Worm (Caenorhabditis elegans) whole organism, early embryonic: ENCODE measurements around the gene col-114.

ENCODE experiments used
- B0310.2 ChIP-seq: sonication (generic microtip); optimal IDR thresholded peaks from 2 replicates; lab custom pipeline; 2016; ENCODE audit warnings: mild to moderate bottlenecking, missing genetic modification characterization, missing compliant biosample characterization
- F13C5.2 ChIP-seq: sonication (generic microtip); optimal IDR thresholded peaks from 2 replicates; lab custom pipeline; 2017; ENCODE audit warnings: mild to moderate bottlenecking, missing genetic modification characterization, inconsistent platforms, missing compliant biosample characterization
- aly-1 ChIP-seq: sonication (generic microtip); optimal IDR thresholded peaks from 2 replicates; lab custom pipeline; 2016; ENCODE audit warnings: missing genetic modification characterization, missing compliant biosample characterization
- ama-1 ChIP-seq: fragments of 150-350 bp; optimal IDR thresholded peaks from 2 replicates; lab custom pipeline; 2014
- ceh-13 ChIP-seq: fragments of 200-800 bp; sonication (Bioruptor generic); optimal IDR thresholded peaks from 2 replicates; lab custom pipeline; 2018; ENCODE audit warnings: mild to moderate bottlenecking, missing genetic modification characterization, missing compliant biosample characterization
- ceh-36 ChIP-seq: sonication (generic microtip); optimal IDR thresholded peaks from 2 replicates; lab custom pipeline; 2016; ENCODE audit warnings: missing genetic modification characterization, inconsistent platforms, missing compliant biosample characterization
- ets-7 ChIP-seq: sonication (generic microtip); optimal IDR thresholded peaks from 2 replicates; lab custom pipeline; 2016; ENCODE audit warnings: missing genotype, missing genetic modification characterization, missing compliant biosample characterization
- flt-1 ChIP-seq: fragments of 200-800 bp; sonication (Bioruptor generic); IDR thresholded peaks from 2 replicates; pipeline ENCODE4 v1.3.6; 2022; ENCODE audit warnings: missing genetic modification characterization, missing compliant biosample characterization
- hmbx-1 ChIP-seq: sonication (generic microtip); optimal IDR thresholded peaks from 2 replicates; lab custom pipeline; 2016; ENCODE audit warnings: mild to moderate bottlenecking, missing genetic modification characterization, missing compliant biosample characterization
- hmg-4 ChIP-seq: fragments of 200-800 bp; sonication (Bioruptor generic); optimal IDR thresholded peaks from 2 replicates; lab custom pipeline; 2018; ENCODE audit warnings: mild to moderate bottlenecking, missing genetic modification characterization, missing compliant biosample characterization
- hnd-1 ChIP-seq: sonication (generic microtip); optimal IDR thresholded peaks from 2 replicates; lab custom pipeline; 2016; ENCODE audit warnings: missing genetic modification characterization, missing compliant biosample characterization
- pes-1 ChIP-seq: fragments of 200-800 bp; sonication (Bioruptor generic); IDR thresholded peaks from 2 replicates; pipeline ENCODE4 v1.3.6; 2022; ENCODE audit warnings: missing genetic modification reagents, missing genetic modification characterization, missing compliant biosample characterization
- scrt-1 ChIP-seq: fragments of 200-800 bp; sonication (Bioruptor generic); IDR thresholded peaks from 2 replicates; pipeline ENCODE4 v1.3.6; 2022; ENCODE audit warnings: missing genetic modification characterization, missing compliant biosample characterization
- sea-1 ChIP-seq: fragments of 200-800 bp; sonication (Bioruptor generic); conservative IDR thresholded peaks from 2 replicates; pipeline ENCODE4 v1.3.6; 2022; ENCODE audit warnings: missing genetic modification characterization, missing compliant biosample characterization
- tbx-11 ChIP-seq: fragments of 200-800 bp; sonication (Bioruptor generic); IDR thresholded peaks from 2 replicates; pipeline ENCODE4 v1.3.6; 2022; ENCODE audit warnings: missing genetic modification characterization, missing compliant biosample characterization
- tbx-37 ChIP-seq: fragments of 200-800 bp; sonication (Bioruptor generic); conservative IDR thresholded peaks from 2 replicates; pipeline ENCODE4 v1.3.6; 2022; ENCODE audit warnings: missing genetic modification reagents, missing genetic modification characterization, missing compliant biosample characterization
- tra-4 ChIP-seq: sonication (generic microtip); optimal IDR thresholded peaks from 2 replicates; lab custom pipeline; 2017; ENCODE audit warnings: missing genetic modification characterization, missing compliant biosample characterization

The col-114 gene

ce11 chrIV:7236248-7236772 lies 10.1 kb downstream of the col-114 start:
- TF ChIP-seq ceh-13 (no peak), B0310.2 (tag; lab: Kevin White, UChicago) (no peak), hmg-4 (GFP tag; lab: Kevin White, UChicago) (no peak), tra-4 (no peak), aly-1 (tag; lab: Kevin White, UChicago) (no peak), scrt-1 (GFP tag; lab: Robert Waterston, UW) (no peak), flt-1 (no peak), tbx-11 (no peak)

ce11 chrIV:7235382-7235917 lies 11.0 kb downstream of the col-114 start:
- TF ChIP-seq tbx-37 (GFP tag; lab: Robert Waterston, UW), result no peak
- TF ChIP-seq sea-1, result 0 out of 2 replicates have a peak, but pooled peaks have one; percentile 7
- TF ChIP-seq tbx-11, result peak; percentile 45; the same call in 1 of the 2 replicates
- TF ChIP-seq F13C5.2 (tag; lab: Kevin White, UChicago), result peak; percentile 74
- no peak for TF ChIP-seq hnd-1 (tag; lab: Kevin White, UChicago)
- no peak for TF ChIP-seq ceh-13
- TF ChIP-seq tra-4, result no peak
- peak; percentile 73 for TF ChIP-seq hmg-4 (GFP tag; lab: Kevin White, UChicago)

- no peak for TF ChIP-seq tra-4
- no peak for TF ChIP-seq ama-1 (lab: Kevin White, UChicago)
Observed at ce11 chrIV:7234623-7235022, 11.8 kb downstream of the col-114 start.

- TF ChIP-seq sea-1, result no peak
- TF ChIP-seq F13C5.2 (tag; lab: Kevin White, UChicago), result no peak
- TF ChIP-seq tbx-11, result no peak
- TF ChIP-seq hnd-1 (tag; lab: Kevin White, UChicago), result no peak
- no peak for TF ChIP-seq ceh-36 (tag; lab: Kevin White, UChicago)
- no peak for TF ChIP-seq hmbx-1 (tag; lab: Kevin White, UChicago)
- TF ChIP-seq flt-1, result no peak
- TF ChIP-seq ets-7 (tag; lab: Kevin White, UChicago), result no peak
- no peak for TF ChIP-seq scrt-1 (GFP tag; lab: Robert Waterston, UW)
- TF ChIP-seq hmg-4 (GFP tag; lab: Kevin White, UChicago), result no peak
- TF ChIP-seq pes-1 (GFP tag; lab: Robert Waterston, UW), result no peak
- no peak for TF ChIP-seq B0310.2 (tag; lab: Kevin White, UChicago)
Observed at ce11 chrIV:7233566-7234014, 12.9 kb downstream of the col-114 start.

- TF ChIP-seq B0310.2 (tag; lab: Kevin White, UChicago), result no peak
- TF ChIP-seq ets-7 (tag; lab: Kevin White, UChicago), result no peak
- no peak for TF ChIP-seq ama-1 (lab: Kevin White, UChicago)
- TF ChIP-seq sea-1, result no peak
- TF ChIP-seq tbx-37 (GFP tag; lab: Robert Waterston, UW), result no peak
- TF ChIP-seq hmbx-1 (tag; lab: Kevin White, UChicago), result no peak
Observed at ce11 chrIV:7230935-7231334, 15.5 kb downstream of the col-114 start, which contains the start of gene D2024.4. D2024.4 (plus strand) TSS chrIV:7231235.

- TF ChIP-seq sea-1 (no peak), F13C5.2 (tag; lab: Kevin White, UChicago) (peak; percentile 36), scrt-1 (GFP tag; lab: Robert Waterston, UW) (no peak), hmg-4 (GFP tag; lab: Kevin White, UChicago) (no peak), tbx-37 (GFP tag; lab: Robert Waterston, UW) (peak; percentile 44; the same call in 1 of the 2 replicates), pes-1 (GFP tag; lab: Robert Waterston, UW) (no peak), ceh-36 (tag; lab: Kevin White, UChicago) (no peak)
Observed at ce11 chrIV:7230198-7230597, 16.3 kb downstream of the col-114 start, which contains the start of gene cap-1. cap-1 (minus strand) TSS chrIV:7230223.

- TF ChIP-seq tbx-37 (GFP tag; lab: Robert Waterston, UW) (no peak), ceh-13 (no peak), scrt-1 (GFP tag; lab: Robert Waterston, UW) (no peak), hnd-1 (tag; lab: Kevin White, UChicago) (no peak), flt-1 (no peak), tra-4 (no peak), F13C5.2 (tag; lab: Kevin White, UChicago) (no peak), aly-1 (tag; lab: Kevin White, UChicago) (no peak), tbx-11 (no peak)
Observed at ce11 chrIV:7228208-7228607, 18.2 kb downstream of the col-114 start, which contains the start of gene D2024.5. D2024.5 (minus strand) TSS chrIV:7228308.

ce11 chrIV:7227072-7227471 lies 19.4 kb downstream of the col-114 start, which contains the start of gene R13A1.10:
R13A1.10 (minus strand) TSS chrIV:7227172.
- TF ChIP-seq tbx-11 (no peak), ama-1 (lab: Kevin White, UChicago) (no peak), B0310.2 (tag; lab: Kevin White, UChicago) (no peak), pes-1 (GFP tag; lab: Robert Waterston, UW) (no peak), hmg-4 (GFP tag; lab: Kevin White, UChicago) (no peak), F13C5.2 (tag; lab: Kevin White, UChicago) (no peak), ceh-13 (no peak), sea-1 (no peak), scrt-1 (GFP tag; lab: Robert Waterston, UW) (no peak), ets-7 (tag; lab: Kevin White, UChicago) (no peak), ceh-36 (tag; lab: Kevin White, UChicago) (no peak)
